Worm (Caenorhabditis elegans) whole organism, L3 larva: ENCODE measurements around the gene clec-72.

ENCODE experiments used
- R02D3.7 ChIP-seq: fragments of 150-350 bp; optimal IDR thresholded peaks from 2 replicates; lab custom pipeline; 2014; ENCODE audit warnings: missing biosample characterization, missing genetic modification characterization
- ZK546.5 ChIP-seq: sonication (generic microtip); optimal IDR thresholded peaks from 2 replicates; lab custom pipeline; 2017; ENCODE audit warnings: missing biosample characterization, missing genetic modification characterization
- aly-2 ChIP-seq: fragments of 150-350 bp; optimal IDR thresholded peaks from 2 replicates; lab custom pipeline; 2014; ENCODE audit warnings: missing biosample characterization, missing genetic modification characterization
- ama-1 ChIP-seq: fragments of 150-350 bp; optimal IDR thresholded peaks from 2 replicates; lab custom pipeline; 2018
- ceh-16 ChIP-seq: sonication (generic microtip); optimal IDR thresholded peaks from 2 replicates; lab custom pipeline; 2017; ENCODE audit warnings: missing biosample characterization, missing genetic modification characterization
- ceh-28 ChIP-seq: fragments of 150-350 bp; optimal IDR thresholded peaks from 2 replicates; lab custom pipeline; 2014; ENCODE audit warnings: missing biosample characterization, missing genetic modification reagents, missing genetic modification characterization
- ceh-82 ChIP-seq: fragments of 150-350 bp; optimal IDR thresholded peaks from 2 replicates; lab custom pipeline; 2014; ENCODE audit warnings: missing biosample characterization, missing genetic modification characterization
- ceh-9 ChIP-seq: sonication (generic microtip); optimal IDR thresholded peaks from 2 replicates; lab custom pipeline; 2018; ENCODE audit warnings: missing biosample characterization, missing genetic modification characterization
- daf-12 ChIP-seq: fragments of 150-350 bp; optimal IDR thresholded peaks from 2 replicates; lab custom pipeline; 2014; ENCODE audit warnings: missing biosample characterization, missing genetic modification reagents, missing genetic modification characterization
- egl-27 ChIP-seq: sonication (generic microtip); optimal IDR thresholded peaks from 4 replicates; lab custom pipeline; 2017; ENCODE audit warnings: missing biosample characterization, missing genetic modification reagents, missing genetic modification characterization
- egl-5 ChIP-seq: fragments of 150-350 bp; optimal IDR thresholded peaks from 2 replicates; lab custom pipeline; 2017; ENCODE audit warnings: missing biosample characterization, missing genetic modification reagents, missing genetic modification characterization, inconsistent platforms
- elt-2 ChIP-seq: sonication (generic microtip); optimal IDR thresholded peaks from 2 replicates; lab custom pipeline; 2016; ENCODE audit warnings: missing genetic modification reagents, mild to moderate bottlenecking, missing genetic modification characterization, missing compliant biosample characterization
- elt-3 ChIP-seq, 3 experiments: fragments of 150-350 bp in 1 of 3; sonication (generic microtip) in 2 of 3; optimal IDR thresholded peaks; 2 replicates in 2 of 3; 4 replicates in 1 of 3; lab custom pipeline; 2014 to 2017; ENCODE audit warnings: missing biosample characterization in 3 of 3, missing genetic modification characterization in 3 of 3
- fkh-10 ChIP-seq: sonication (generic microtip); optimal IDR thresholded peaks from 2 replicates; lab custom pipeline; 2017; ENCODE audit warnings: missing biosample characterization, missing genetic modification reagents, missing genetic modification characterization
- fos-1 ChIP-seq: fragments of 150-350 bp; optimal IDR thresholded peaks from 2 replicates; lab custom pipeline; 2014; ENCODE audit warnings: missing biosample characterization, missing genetic modification characterization
- hmg-11 ChIP-seq: sonication (generic microtip); optimal IDR thresholded peaks from 2 replicates; lab custom pipeline; 2016; ENCODE audit warnings: missing genetic modification characterization, missing compliant biosample characterization
- jun-1 ChIP-seq: fragments of 150-350 bp; optimal IDR thresholded peaks from 2 replicates; lab custom pipeline; 2014; ENCODE audit warnings: missing biosample characterization, missing genetic modification reagents, missing genetic modification characterization
- lsy-12 ChIP-seq: sonication (generic microtip); optimal IDR thresholded peaks from 2 replicates; lab custom pipeline; 2016; ENCODE audit warnings: mild to moderate bottlenecking, missing genetic modification characterization, missing compliant biosample characterization
- mdl-1 ChIP-seq: fragments of 150-350 bp; optimal IDR thresholded peaks from 2 replicates; lab custom pipeline; 2014; ENCODE audit warnings: missing biosample characterization, missing genetic modification characterization
- mml-1 ChIP-seq: fragments of 150-350 bp; sonication (generic microtip); optimal IDR thresholded peaks from 3 replicates; lab custom pipeline; 2014; ENCODE audit warnings: missing biosample characterization, missing genetic modification characterization
- nhr-11 ChIP-seq: fragments of 150-350 bp; optimal IDR thresholded peaks from 2 replicates; lab custom pipeline; 2014; ENCODE audit warnings: missing biosample characterization, missing genetic modification characterization
- nhr-12 ChIP-seq: fragments of 150-350 bp; optimal IDR thresholded peaks from 2 replicates; lab custom pipeline; 2014; ENCODE audit warnings: missing biosample characterization, missing genetic modification characterization
- nhr-23 ChIP-seq: fragments of 150-350 bp; optimal IDR thresholded peaks from 2 replicates; lab custom pipeline; 2014; ENCODE audit warnings: missing biosample characterization, missing genetic modification reagents, missing genetic modification characterization
- nhr-237 ChIP-seq: fragments of 150-350 bp; optimal IDR thresholded peaks from 2 replicates; lab custom pipeline; 2014; ENCODE audit warnings: missing biosample characterization, missing genetic modification characterization
- nhr-25 ChIP-seq: sonication (generic microtip); optimal IDR thresholded peaks from 2 replicates; lab custom pipeline; 2017; ENCODE audit warnings: missing biosample characterization, missing genetic modification characterization
- nhr-28 ChIP-seq: fragments of 150-350 bp; optimal IDR thresholded peaks from 2 replicates; lab custom pipeline; 2014; ENCODE audit warnings: missing biosample characterization, missing genetic modification characterization
- nhr-77 ChIP-seq: fragments of 150-350 bp; optimal IDR thresholded peaks from 2 replicates; lab custom pipeline; 2014; ENCODE audit warnings: missing biosample characterization, missing genetic modification characterization
- pha-4 ChIP-seq: fragments of 150-350 bp; optimal IDR thresholded peaks from 2 replicates; lab custom pipeline; 2014; ENCODE audit warnings: missing biosample characterization, missing genetic modification reagents, missing genetic modification characterization
- pqm-1 ChIP-seq: fragments of 150-350 bp; optimal IDR thresholded peaks from 2 replicates; lab custom pipeline; 2017; ENCODE audit warnings: missing biosample characterization, missing genetic modification characterization, inconsistent platforms
- sea-2 ChIP-seq: fragments of 150-350 bp; sonication (generic microtip); optimal IDR thresholded peaks from 4 replicates; lab custom pipeline; 2014; ENCODE audit warnings: missing biosample characterization, missing genetic modification reagents, missing genetic modification characterization
- skn-1 ChIP-seq: fragments of 150-350 bp; optimal IDR thresholded peaks from 2 replicates; lab custom pipeline; 2014; ENCODE audit warnings: missing biosample characterization, missing genetic modification characterization
- snpc-4 ChIP-seq: fragments of 150-350 bp; optimal IDR thresholded peaks from 2 replicates; lab custom pipeline; 2014; ENCODE audit warnings: missing biosample characterization, missing genetic modification characterization
- tbx-2 ChIP-seq: sonication (generic microtip); optimal IDR thresholded peaks from 2 replicates; lab custom pipeline; 2016; ENCODE audit warnings: mild to moderate bottlenecking, missing genetic modification characterization, missing compliant biosample characterization
- unc-62 ChIP-seq: fragments of 150-350 bp; sonication (generic microtip); optimal IDR thresholded peaks from 4 replicates; lab custom pipeline; 2014; ENCODE audit warnings: missing biosample characterization, missing genetic modification reagents, missing genetic modification characterization
- zag-1 ChIP-seq: fragments of 150-350 bp; optimal IDR thresholded peaks from 2 replicates; lab custom pipeline; 2014; ENCODE audit warnings: missing biosample characterization, missing genetic modification characterization
- ztf-11 ChIP-seq: fragments of 150-350 bp; optimal IDR thresholded peaks from 2 replicates; lab custom pipeline; 2014; ENCODE audit warnings: missing biosample characterization, missing genetic modification characterization
- ztf-4 ChIP-seq: fragments of 150-350 bp; optimal IDR thresholded peaks from 2 replicates; lab custom pipeline; 2014; ENCODE audit warnings: missing biosample characterization, missing genetic modification characterization

Gene clec-72

ce11 chrIV:3944459-3944858, at the start of gene clec-72:
Gene clec-72, plus strand, starts transcription at chrIV:3944816.
- TF ChIP-seq snpc-4 (tag; lab: Kevin White, UChicago) (no peak), hmg-11 (tag; lab: Kevin White, UChicago) (no peak), ceh-16 (no peak), nhr-11 (tag; lab: Kevin White, UChicago) (no peak), pqm-1 (tag; lab: Kevin White, UChicago) (peak; percentile 92), mml-1 (tag; lab: Kevin White, UChicago) (no peak), skn-1 (tag; lab: Kevin White, UChicago) (peak; percentile 41), ZK546.5 (tag; lab: Kevin White, UChicago) (no peak), ama-1 (lab: Kevin White, UChicago) (no peak), nhr-77 (tag; lab: Kevin White, UChicago) (no peak), unc-62 (no peak), R02D3.7 (no peak), jun-1 (peak; percentile 84), nhr-28 (tag; lab: Kevin White, UChicago) (no peak), zag-1 (tag; lab: Kevin White, UChicago) (no peak), nhr-23 (no peak), elt-2 (peak; percentile 98), elt-3 (tag; optimal IDR thresholded peaks at IDR 0.05; lab: Kevin White, UChicago) (no peak), lsy-12 (no peak), ceh-28 (tag; lab: Kevin White, UChicago) (no peak), ceh-82 (no peak), tbx-2 (tag; lab: Kevin White, UChicago) (no peak)

ce11 chrIV:3899719-3900554, 44.7 kb upstream of the clec-72 start, which contains the start of gene srz-62:
Gene srz-62, plus strand, starts transcription at chrIV:3900504.
- TF ChIP-seq sea-2 (no peak), fkh-10 (GFP tag; lab: Kevin White, UChicago) (no peak), ceh-82 (no peak), pqm-1 (tag; lab: Kevin White, UChicago) (peak; percentile 100), elt-3 (tag; optimal IDR thresholded peaks at IDR 0.05; lab: Kevin White, UChicago) (no peak), nhr-25 (no peak), tbx-2 (tag; lab: Kevin White, UChicago) (no peak), R02D3.7 (no peak), ceh-9 (tag; lab: Kevin White, UChicago) (no peak), skn-1 (tag; lab: Kevin White, UChicago) (no peak), jun-1 (peak; percentile 98), snpc-4 (tag; lab: Kevin White, UChicago) (no peak), ceh-28 (tag; lab: Kevin White, UChicago) (no peak), egl-27 (tag; lab: Kevin White, UChicago) (peak; percentile 92), elt-2 (peak; percentile 100), fos-1 (tag; lab: Kevin White, UChicago) (peak; percentile 82), nhr-77 (tag; lab: Kevin White, UChicago) (no peak), pha-4 (tag; lab: Kevin White, UChicago) (peak; percentile 91), mdl-1 (tag; lab: Kevin White, UChicago) (no peak)

ce11 chrIV:3902955-3903354, 41.7 kb upstream of the clec-72 start, which contains the start of gene F56D6.6:
Gene F56D6.6, plus strand, starts transcription at chrIV:3903255.
- TF ChIP-seq ama-1 (lab: Kevin White, UChicago), result no peak
- TF ChIP-seq nhr-23, result no peak
- TF ChIP-seq nhr-237 (tag; lab: Kevin White, UChicago), result no peak
- TF ChIP-seq ztf-11 (tag; lab: Kevin White, UChicago), result no peak
- TF ChIP-seq nhr-12 (tag; lab: Kevin White, UChicago), result no peak
- no peak for TF ChIP-seq tbx-2 (tag; lab: Kevin White, UChicago)
- TF ChIP-seq nhr-25, result no peak
- no peak for TF ChIP-seq daf-12 (tag; lab: Kevin White, UChicago)
- no peak for TF ChIP-seq egl-5 (tag; lab: Kevin White, UChicago)
- TF ChIP-seq ztf-4 (tag; lab: Kevin White, UChicago), result no peak
- no peak for TF ChIP-seq ceh-9 (tag; lab: Kevin White, UChicago)
- no peak for TF ChIP-seq ceh-28 (tag; lab: Kevin White, UChicago)
- TF ChIP-seq hmg-11 (tag; lab: Kevin White, UChicago), result no peak
- TF ChIP-seq aly-2, result no peak
- no peak for TF ChIP-seq egl-27 (tag; lab: Kevin White, UChicago)
